Worm (Caenorhabditis elegans) whole organism, L4 larva: ENCODE results near the gene F13H8.3.
A peak's percentile ranks its signal among the peaks of the same experiment; 100 is the strongest.

Experiments used
- D1046.2 ChIP-seq: fragments of 200-800 bp; sonication (Bioruptor generic); IDR thresholded peaks from 2 replicates; pipeline ENCODE4 v1.3.6; 2022; ENCODE audit warnings: missing genetic modification characterization, missing compliant biosample characterization
- F10B5.3 ChIP-seq: sonication (generic microtip); optimal IDR thresholded peaks from 2 replicates; lab custom pipeline; 2016; ENCODE audit warnings: mild to moderate bottlenecking, missing genetic modification characterization, missing compliant biosample characterization
- F37D6.2 ChIP-seq: sonication (generic microtip); optimal IDR thresholded peaks from 2 replicates; lab custom pipeline; 2016; ENCODE audit warnings: mild to moderate bottlenecking, missing genetic modification characterization, missing compliant biosample characterization
- F44E2.7 ChIP-seq: fragments of 200-800 bp; sonication (Bioruptor generic); IDR thresholded peaks from 2 replicates; pipeline ENCODE4 v2.1.2; 2022; ENCODE audit warnings: missing genetic modification characterization, missing compliant biosample characterization
- F49E8.2 ChIP-seq: sonication (generic microtip); optimal IDR thresholded peaks from 2 replicates; lab custom pipeline; 2016; ENCODE audit warnings: missing compliant biosample characterization, mild to moderate bottlenecking, missing genetic modification characterization, borderline replicate concordance
- R02D3.7 ChIP-seq: fragments of 150-350 bp; sonication (generic microtip); optimal IDR thresholded peaks from 3 replicates; lab custom pipeline; 2014; ENCODE audit warnings: missing biosample characterization, missing genetic modification characterization
- Y105C5A.15 ChIP-seq: fragments of 200-800 bp; sonication (Bioruptor generic); IDR thresholded peaks from 2 replicates; pipeline ENCODE4 v1.3.6; 2022; ENCODE audit warnings: missing genetic modification characterization, missing compliant biosample characterization
- aha-1 ChIP-seq: fragments of 150-350 bp; peaks from one replicate; lab custom pipeline; 2014; ENCODE audit warnings: missing biosample characterization, missing genetic modification characterization
- aly-2 ChIP-seq: sonication (generic microtip); optimal IDR thresholded peaks from 2 replicates; lab custom pipeline; 2018; ENCODE audit warnings: missing biosample characterization, missing genetic modification characterization
- arid-1 ChIP-seq: fragments of 200-800 bp; sonication (Bioruptor generic); conservative IDR thresholded peaks from 2 replicates; pipeline ENCODE4 v1.3.6; 2022; ENCODE audit warnings: missing genetic modification reagents, missing genetic modification characterization, missing compliant biosample characterization
- ceh-20 ChIP-seq: fragments of 200-800 bp; sonication (Bioruptor generic); IDR thresholded peaks from 2 replicates; pipeline ENCODE4 v1.3.6; 2022; ENCODE audit warnings: missing genetic modification reagents, missing genetic modification characterization, missing compliant biosample characterization
- ceh-44 ChIP-seq: fragments of 200-800 bp; sonication (Bioruptor generic); IDR thresholded peaks from 2 replicates; pipeline ENCODE4 v1.3.6; 2022; ENCODE audit warnings: missing genetic modification reagents, missing genetic modification characterization, missing compliant biosample characterization
- ces-1 ChIP-seq: fragments of 150-350 bp; sonication (generic microtip); optimal IDR thresholded peaks from 4 replicates; lab custom pipeline; 2014; ENCODE audit warnings: missing biosample characterization, missing genetic modification reagents, missing genetic modification characterization
- ctbp-1 ChIP-seq: fragments of 200-800 bp; sonication (Bioruptor generic); IDR thresholded peaks from 2 replicates; pipeline ENCODE4 v1.3.6; 2022; ENCODE audit warnings: missing genetic modification reagents, missing genetic modification characterization, missing compliant biosample characterization
- daf-12 ChIP-seq: fragments of 150-350 bp; optimal IDR thresholded peaks from 2 replicates; lab custom pipeline; 2014; ENCODE audit warnings: missing biosample characterization, missing genetic modification reagents, missing genetic modification characterization
- daf-16 ChIP-seq, 3 experiments: sonication (generic microtip); optimal IDR thresholded peaks; 2 replicates each; lab custom pipeline; 2016 to 2017; ENCODE audit warnings: missing genetic modification characterization in 3 of 3, missing genetic modification reagents in 3 of 3, mild to moderate bottlenecking in 2 of 3, missing compliant biosample characterization in 2 of 3, missing biosample characterization in 1 of 3, moderate library complexity in 1 of 3
- daf-8 ChIP-seq: fragments of 200-800 bp; sonication (Bioruptor generic); IDR thresholded peaks from 2 replicates; pipeline ENCODE4 v1.3.6; 2022; ENCODE audit warnings: missing genetic modification characterization, missing compliant biosample characterization
- dmd-8 ChIP-seq: fragments of 200-800 bp; sonication (Bioruptor generic); IDR thresholded peaks from 2 replicates; pipeline ENCODE4 v1.3.6; 2022; ENCODE audit warnings: missing genetic modification characterization, missing compliant biosample characterization
- dpl-1 ChIP-seq: fragments of 150-350 bp; optimal IDR thresholded peaks from 2 replicates; lab custom pipeline; 2014; ENCODE audit warnings: missing biosample characterization, missing genetic modification reagents, missing genetic modification characterization
- duxl-1 ChIP-seq: sonication (generic microtip); optimal IDR thresholded peaks from 2 replicates; lab custom pipeline; 2016; ENCODE audit warnings: mild to moderate bottlenecking, missing genetic modification characterization, moderate library complexity, missing compliant biosample characterization; ENCODE audit not compliant: poor library complexity
- dve-1 ChIP-seq: sonication (generic microtip); optimal IDR thresholded peaks from 2 replicates; lab custom pipeline; 2017; ENCODE audit warnings: antibody characterized with exemption, mild to moderate bottlenecking, missing genetic modification characterization, missing compliant biosample characterization; ENCODE audit not compliant: insufficient read depth
- egl-43 ChIP-seq: fragments of 200-800 bp; sonication (Bioruptor generic); IDR thresholded peaks from 2 replicates; pipeline ENCODE4 v1.3.6; 2022; ENCODE audit warnings: missing genetic modification reagents, missing genetic modification characterization, missing compliant biosample characterization
- fkh-10 ChIP-seq: fragments of 150-350 bp; optimal IDR thresholded peaks from 2 replicates; lab custom pipeline; 2014; ENCODE audit warnings: missing biosample characterization, missing genetic modification reagents, missing genetic modification characterization
- hlh-11 ChIP-seq: fragments of 200-800 bp; sonication (Bioruptor generic); optimal IDR thresholded peaks from 2 replicates; lab custom pipeline; 2018; ENCODE audit warnings: mild to moderate bottlenecking, missing genetic modification characterization, missing compliant biosample characterization
- hlh-30 ChIP-seq: sonication (generic microtip); optimal IDR thresholded peaks from 2 replicates; lab custom pipeline; 2017; ENCODE audit warnings: antibody characterized with exemption, mild to moderate bottlenecking, missing genetic modification characterization, missing compliant biosample characterization; ENCODE audit not compliant: insufficient read depth
- lin-1 ChIP-seq: fragments of 200-800 bp; sonication (Bioruptor generic); IDR thresholded peaks from 2 replicates; pipeline ENCODE4 v1.3.6; 2022; ENCODE audit warnings: missing genetic modification reagents, missing genetic modification characterization, missing compliant biosample characterization
- lin-15B ChIP-seq: fragments of 150-350 bp; sonication (generic microtip); optimal IDR thresholded peaks from 3 replicates; lab custom pipeline; 2014; ENCODE audit warnings: missing biosample characterization, missing genetic modification characterization
- lin-29 ChIP-seq: fragments of 200-800 bp; sonication (Bioruptor generic); IDR thresholded peaks from 2 replicates; pipeline ENCODE4 v1.3.6; 2022; ENCODE audit warnings: missing genetic modification reagents, missing genetic modification characterization, missing compliant biosample characterization
- lin-38 ChIP-seq: fragments of 200-800 bp; sonication (Bioruptor generic); IDR thresholded peaks from 2 replicates; pipeline ENCODE4 v1.3.6; 2022; ENCODE audit warnings: missing genetic modification reagents, missing genetic modification characterization, missing compliant biosample characterization
- lsy-2 ChIP-seq, 2 experiments: fragments of 150-350 bp in 1 of 2; sonication (generic microtip) in 1 of 2; optimal IDR thresholded peaks; 2 replicates each; lab custom pipeline; 2014 to 2017; ENCODE audit warnings: missing biosample characterization in 2 of 2, missing genetic modification characterization in 2 of 2
- madf-9 ChIP-seq: fragments of 200-800 bp; sonication (Bioruptor generic); conservative IDR thresholded peaks from 2 replicates; pipeline ENCODE4 v1.3.6; 2022; ENCODE audit warnings: missing genetic modification reagents, missing genetic modification characterization, missing compliant biosample characterization
- mep-1 ChIP-seq: fragments of 150-350 bp; sonication (generic microtip); optimal IDR thresholded peaks from 3 replicates; lab custom pipeline; 2014; ENCODE audit warnings: missing biosample characterization, missing genetic modification characterization
- mes-2 ChIP-seq: sonication (generic microtip); optimal IDR thresholded peaks from 2 replicates; lab custom pipeline; 2016; ENCODE audit warnings: missing genotype, mild to moderate bottlenecking, missing genetic modification characterization, missing compliant biosample characterization; ENCODE audit not compliant: poor library complexity, severe bottlenecking
- mxl-2 ChIP-seq: fragments of 200-800 bp; sonication (Bioruptor generic); conservative IDR thresholded peaks from 2 replicates; pipeline ENCODE4 v1.3.6; 2022; ENCODE audit warnings: missing genetic modification reagents, missing genetic modification characterization, missing compliant biosample characterization
- nhr-28 ChIP-seq: fragments of 150-350 bp; optimal IDR thresholded peaks from 2 replicates; lab custom pipeline; 2014; ENCODE audit warnings: missing biosample characterization, missing genetic modification characterization
- nhr-48 ChIP-seq: sonication (generic microtip); optimal IDR thresholded peaks from 2 replicates; lab custom pipeline; 2016; ENCODE audit warnings: mild to moderate bottlenecking, missing genetic modification characterization, missing compliant biosample characterization
- skn-1 ChIP-seq: fragments of 150-350 bp; optimal IDR thresholded peaks from 2 replicates; lab custom pipeline; 2014; ENCODE audit warnings: missing biosample characterization, missing genetic modification characterization
- snpc-1.2 ChIP-seq: fragments of 200-800 bp; sonication (Bioruptor generic); IDR thresholded peaks from 2 replicates; pipeline ENCODE4 v1.3.6; 2022; ENCODE audit warnings: missing genetic modification reagents, missing genetic modification characterization, missing compliant biosample characterization
- snpc-4 ChIP-seq: fragments of 150-350 bp; optimal IDR thresholded peaks from 2 replicates; lab custom pipeline; 2014; ENCODE audit warnings: missing biosample characterization, missing genetic modification characterization
- spr-1 ChIP-seq: sonication (generic microtip); optimal IDR thresholded peaks from 2 replicates; lab custom pipeline; 2016; ENCODE audit warnings: mild to moderate bottlenecking, missing genetic modification characterization, missing compliant biosample characterization
- vab-7 ChIP-seq: fragments of 200-800 bp; sonication (Bioruptor generic); IDR thresholded peaks from 2 replicates; pipeline ENCODE4 v1.3.6; 2022; ENCODE audit warnings: missing genetic modification reagents, missing genetic modification characterization, missing compliant biosample characterization
- zfp-2 ChIP-seq: sonication (generic microtip); optimal IDR thresholded peaks from 2 replicates; lab custom pipeline; 2016; ENCODE audit warnings: mild to moderate bottlenecking, missing genetic modification characterization, missing compliant biosample characterization
- zip-11 ChIP-seq: fragments of 200-800 bp; sonication (Bioruptor generic); IDR thresholded peaks from 2 replicates; pipeline ENCODE4 v1.3.6; 2022; ENCODE audit warnings: missing genetic modification characterization, missing compliant biosample characterization
- ztf-11 ChIP-seq: fragments of 150-350 bp; optimal IDR thresholded peaks from 2 replicates; lab custom pipeline; 2014; ENCODE audit warnings: missing biosample characterization, missing genetic modification characterization
- ztf-7 ChIP-seq: fragments of 150-350 bp; optimal IDR thresholded peaks from 2 replicates; lab custom pipeline; 2014; ENCODE audit warnings: missing biosample characterization, missing genetic modification characterization

F13H8.3 gene

DNA sequence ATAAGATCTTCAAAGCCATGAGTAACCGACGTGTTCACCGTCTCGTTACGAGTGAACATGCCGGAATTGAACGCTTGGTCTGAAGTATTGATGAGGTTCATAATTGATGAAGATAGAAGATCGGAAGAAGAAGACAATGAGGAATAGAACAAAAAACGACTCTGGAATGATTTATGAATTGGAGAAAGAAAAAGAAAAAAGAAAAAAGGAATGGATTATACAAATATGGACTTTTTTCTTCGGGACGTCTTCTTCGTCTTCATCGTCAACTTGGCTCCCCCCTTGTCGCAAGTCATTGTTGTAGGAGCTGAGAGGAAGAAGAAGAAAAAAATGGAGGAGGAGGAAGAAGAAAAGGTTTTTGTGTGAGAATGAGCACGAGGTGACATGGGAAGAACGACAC is 36.8 kb upstream of the F13H8.3 start, which contains the start of gene srsy-2:
Gene srsy-2 (minus strand): TSS at position 101 of the 400 bp plus-strand sequence.
- peak; percentile 28 for TF ChIP-seq aha-1
- TF ChIP-seq skn-1 (tag; lab: Kevin White, UChicago) = no peak
- TF ChIP-seq fkh-10 (GFP tag; lab: Kevin White, UChicago) = peak; percentile 32

DNA sequence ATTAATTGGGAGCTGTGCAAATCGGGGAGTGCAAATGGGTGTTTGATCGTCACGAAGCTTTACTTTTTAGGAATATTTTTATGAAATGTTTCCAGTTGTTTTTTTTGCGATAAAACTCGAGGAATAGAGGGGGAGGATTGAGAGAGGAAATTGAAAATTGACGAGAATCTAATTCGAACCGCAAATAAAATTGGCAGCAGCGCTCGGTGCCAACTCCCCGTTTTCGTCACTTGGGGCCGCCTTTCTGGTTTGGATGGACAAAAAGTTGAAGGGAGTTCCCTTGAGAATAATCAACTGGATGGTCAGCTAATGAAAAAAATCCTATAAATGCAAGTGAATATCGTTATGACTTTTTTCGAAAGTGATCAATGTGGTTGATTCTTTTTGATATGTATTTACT is 33.7 kb upstream of the F13H8.3 start:
- TF ChIP-seq ces-1 (GFP tag; lab: Kevin White, UChicago) (peak; percentile 26), mxl-2 (GFP tag; lab: Robert Waterston, UW) (no peak), dmd-8 (GFP tag; lab: Robert Waterston, UW) (no peak)
- TF ChIP-seq, all 104 proteins: peak for 1

DNA sequence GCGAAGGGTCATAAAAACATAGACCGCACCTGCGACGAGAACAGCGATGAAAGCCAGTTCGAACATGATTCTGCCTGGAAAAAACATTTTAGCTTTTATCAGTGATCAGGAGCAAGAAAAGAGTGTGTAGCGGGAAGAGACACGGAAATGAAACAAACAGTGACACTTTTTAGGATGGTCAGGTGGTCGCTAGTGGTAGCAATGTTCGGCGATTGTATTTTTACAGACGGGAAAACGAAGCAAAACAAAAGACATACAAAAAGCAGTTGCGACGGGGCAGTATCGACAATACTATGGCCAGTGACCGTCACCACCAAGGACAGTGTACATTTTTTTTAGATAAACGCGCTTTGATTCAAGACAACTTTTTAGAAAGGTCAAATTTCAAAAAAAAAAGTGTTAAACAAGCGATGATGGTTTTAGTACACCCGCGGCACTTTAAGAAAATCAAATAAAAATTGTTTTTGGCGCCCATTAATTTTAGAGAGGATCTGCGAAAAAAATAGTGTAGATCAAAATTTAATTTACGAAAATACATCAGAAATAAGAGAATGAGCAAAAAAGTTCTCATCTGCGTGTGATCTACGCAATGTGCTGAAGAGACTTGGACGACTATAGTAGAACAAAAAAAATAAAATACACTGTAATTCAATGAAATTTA is 28.2 kb upstream of the F13H8.3 start, which contains the start of gene T24H7.9:
Gene T24H7.9 (minus strand): TSS at position 74 of the 661 bp plus-strand sequence.
- no peak for TF ChIP-seq daf-8
- TF ChIP-seq skn-1 (tag; lab: Kevin White, UChicago) = no peak
- TF ChIP-seq duxl-1 (tag; lab: Kevin White, UChicago) = no peak
- TF ChIP-seq aly-2 = no peak
- TF ChIP-seq zfp-2 (tag; lab: Kevin White, UChicago) = no peak
- TF ChIP-seq ces-1 (GFP tag; lab: Kevin White, UChicago) = no peak
- peak; percentile 8 for TF ChIP-seq mep-1 (tag; lab: Kevin White, UChicago)
- TF ChIP-seq egl-43 = no peak
- no peak for TF ChIP-seq F44E2.7
- no peak for TF ChIP-seq F10B5.3 (tag; lab: Kevin White, UChicago)
- no peak for TF ChIP-seq ctbp-1 (GFP tag; lab: Robert Waterston, UW)
- TF ChIP-seq ztf-7 (tag; lab: Kevin White, UChicago) = no peak
- TF ChIP-seq mes-2 (tag; lab: Kevin White, UChicago) = peak; percentile 23
- no peak for TF ChIP-seq arid-1 (GFP tag; lab: Robert Waterston, UW)
- TF ChIP-seq hlh-30 (tag; lab: Kevin White, UChicago) = peak; percentile 66
- peak; percentile 31 for TF ChIP-seq nhr-28 (tag; lab: Kevin White, UChicago)
- TF ChIP-seq zip-11 (GFP tag; lab: Robert Waterston, UW) = no peak
- no peak for TF ChIP-seq daf-16 (GFP tag; optimal IDR thresholded peaks at IDR 0.05; lab: Kevin White, UChicago)
- peak; percentile 60 for TF ChIP-seq daf-16 (tag; optimal IDR thresholded peaks at IDR 0.05; lab: Kevin White, UChicago)
- peak; percentile 43; the same call in 1 of the 2 replicates for TF ChIP-seq lin-29 (GFP tag; lab: Robert Waterston, UW)
- no peak for TF ChIP-seq nhr-48 (tag; lab: Kevin White, UChicago)
- peak; percentile 61 for TF ChIP-seq dve-1 (tag; lab: Kevin White, UChicago)
- TF ChIP-seq ztf-11 (tag; lab: Kevin White, UChicago) = no peak
- no peak for TF ChIP-seq dmd-8 (GFP tag; lab: Robert Waterston, UW)
- peak; percentile 68 for TF ChIP-seq aha-1
- TF ChIP-seq lin-15B (tag; lab: Kevin White, UChicago) = no peak
- TF ChIP-seq madf-9 (GFP tag; lab: Robert Waterston, UW) = no peak
- TF ChIP-seq dpl-1 (GFP tag; lab: Kevin White, UChicago) = no peak
- no peak for TF ChIP-seq F37D6.2 (tag; lab: Kevin White, UChicago)
- peak; percentile 68 for TF ChIP-seq hlh-11 (tag; lab: Kevin White, UChicago)
- TF ChIP-seq daf-12 (tag; lab: Kevin White, UChicago) = no peak
- TF ChIP-seq ceh-44 (GFP tag; lab: Robert Waterston, UW) = no peak
- no peak for TF ChIP-seq Y105C5A.15
- no peak for TF ChIP-seq lin-38 (GFP tag; lab: Robert Waterston, UW)
- TF ChIP-seq F49E8.2 = no peak
- TF ChIP-seq vab-7 = no peak
- no peak for TF ChIP-seq lsy-2 (tag; optimal IDR thresholded peaks at IDR 0.05; lab: Kevin White, UChicago)
- TF ChIP-seq R02D3.7 = no peak
- no peak for TF ChIP-seq ceh-20 (GFP tag; lab: Robert Waterston, UW)
- 0 out of 2 replicates have a peak, but pooled peaks have one; percentile 41 for TF ChIP-seq lin-1 (GFP tag; lab: Robert Waterston, UW)
- TF ChIP-seq snpc-4 = no peak
- no peak for TF ChIP-seq D1046.2 (GFP tag; lab: Robert Waterston, UW)
- TF ChIP-seq snpc-1.2 (GFP tag; lab: Robert Waterston, UW) = no peak
- TF ChIP-seq spr-1 (tag; lab: Kevin White, UChicago) = no peak
